Worm (Caenorhabditis elegans) whole organism, young adult: ENCODE results near the gene C56C10.9.

Experiments
- B0019.2 ChIP-seq: fragments of 200-800 bp; sonication (Bioruptor generic); conservative IDR thresholded peaks from 2 replicates; pipeline ENCODE4 v1.3.6; 2022; ENCODE audit warnings: missing genetic modification reagents, missing genetic modification characterization, missing compliant biosample characterization
- B0035.1 ChIP-seq: sonication (generic microtip); optimal IDR thresholded peaks from 2 replicates; lab custom pipeline; 2016; ENCODE audit warnings: missing genetic modification characterization, mild to moderate bottlenecking, missing compliant biosample characterization, missing genotype, missing genetic modification reagents
- B0261.1 ChIP-seq: sonication (generic microtip); optimal IDR thresholded peaks from 2 replicates; lab custom pipeline; 2016; ENCODE audit warnings: mild to moderate bottlenecking, missing genetic modification characterization, moderate library complexity, missing compliant biosample characterization
- B0336.3 ChIP-seq: fragments of 200-800 bp; sonication (Bioruptor generic); IDR thresholded peaks from 2 replicates; pipeline ENCODE4 v1.3.6; 2022; ENCODE audit warnings: missing genetic modification characterization, missing compliant biosample characterization
- D2030.7 ChIP-seq: fragments of 200-800 bp; sonication (Bioruptor generic); IDR thresholded peaks from 2 replicates; pipeline ENCODE4 v1.3.6; 2022; ENCODE audit warnings: missing genetic modification reagents, missing genetic modification characterization, missing compliant biosample characterization
- F22D6.2 ChIP-seq: sonication (generic microtip); optimal IDR thresholded peaks from 2 replicates; lab custom pipeline; 2016; ENCODE audit warnings: mild to moderate bottlenecking, missing genetic modification characterization, missing compliant biosample characterization
- F57C9.4 ChIP-seq: sonication (generic microtip); optimal IDR thresholded peaks from 2 replicates; lab custom pipeline; 2017; ENCODE audit warnings: mild to moderate bottlenecking, missing genetic modification characterization, missing compliant biosample characterization
- K11D2.4 ChIP-seq: fragments of 200-800 bp; sonication (Bioruptor generic); IDR thresholded peaks from 2 replicates; pipeline ENCODE4 v1.3.6; 2022; ENCODE audit warnings: missing genetic modification reagents, missing genetic modification characterization, missing compliant biosample characterization
- Y53F4B.3 ChIP-seq: fragments of 200-800 bp; sonication (Bioruptor generic); IDR thresholded peaks from 2 replicates; pipeline ENCODE4 v1.3.6; 2022; ENCODE audit warnings: missing genetic modification reagents, missing genetic modification characterization, missing compliant biosample characterization
- Y53G8AR.9 ChIP-seq: fragments of 200-800 bp; sonication (Bioruptor generic); conservative IDR thresholded peaks from 2 replicates; pipeline ENCODE4 v1.3.6; 2022; ENCODE audit warnings: missing genetic modification reagents, missing genetic modification characterization, missing compliant biosample characterization
- Y67H2A.10 ChIP-seq: fragments of 200-800 bp; sonication (Bioruptor generic); conservative IDR thresholded peaks from 2 replicates; pipeline ENCODE4 v1.3.6; 2022; ENCODE audit warnings: missing genetic modification reagents, missing genetic modification characterization, missing compliant biosample characterization
- Y95B8A.8 ChIP-seq: fragments of 200-800 bp; sonication (Bioruptor generic); IDR thresholded peaks from 2 replicates; pipeline ENCODE4 v1.3.6; 2022; ENCODE audit warnings: missing genetic modification reagents, missing genetic modification characterization, missing compliant biosample characterization
- ama-1 ChIP-seq, 3 experiments: fragments of 150-350 bp in 1 of 3; sonication (generic microtip) in 2 of 3; optimal IDR thresholded peaks; 2 replicates each; lab custom pipeline; 2014 to 2018; ENCODE audit warnings: missing biosample characterization in 2 of 3, missing genetic modification characterization in 2 of 3, missing genetic modification reagents in 2 of 3
- aptf-3 ChIP-seq: fragments of 200-800 bp; sonication (Bioruptor generic); IDR thresholded peaks from 2 replicates; pipeline ENCODE4 v1.3.6; 2022; ENCODE audit warnings: missing genetic modification characterization, missing compliant biosample characterization
- attf-5 ChIP-seq: fragments of 200-800 bp; sonication (Bioruptor generic); optimal IDR thresholded peaks from 2 replicates; lab custom pipeline; 2018; ENCODE audit warnings: mild to moderate bottlenecking, missing genetic modification characterization, missing compliant biosample characterization
- cebp-1 ChIP-seq, 2 experiments: fragments of 200-800 bp in 1 of 2; sonication (Bioruptor generic) in 1 of 2; sonication (generic microtip) in 1 of 2; IDR thresholded peaks in 1 of 2; optimal IDR thresholded peaks in 1 of 2; 2 replicates each; pipeline versions ENCODE4 v1.3.6 to Lab custom; 2017 to 2022; ENCODE audit warnings: missing compliant biosample characterization in 2 of 2, missing genetic modification characterization in 2 of 2, mild to moderate bottlenecking in 1 of 2, missing genetic modification reagents in 1 of 2, moderate library complexity in 1 of 2
- dox-1 ChIP-seq: fragments of 200-800 bp; sonication (Bioruptor generic); IDR thresholded peaks from 2 replicates; pipeline ENCODE4 v1.3.6; 2022; ENCODE audit warnings: missing genetic modification reagents, missing genetic modification characterization, missing compliant biosample characterization
- ekl-4 ChIP-seq: fragments of 200-800 bp; sonication (Bioruptor generic); IDR thresholded peaks from 2 replicates; pipeline ENCODE4 v1.3.6; 2022; ENCODE audit warnings: missing genetic modification reagents, missing genetic modification characterization, missing compliant biosample characterization
- gei-17 ChIP-seq: fragments of 200-800 bp; sonication (Bioruptor generic); optimal IDR thresholded peaks from 2 replicates; lab custom pipeline; 2018; ENCODE audit warnings: mild to moderate bottlenecking, missing genetic modification characterization, missing compliant biosample characterization
- hmg-1.2 ChIP-seq: fragments of 200-800 bp; sonication (Bioruptor generic); IDR thresholded peaks from 2 replicates; pipeline ENCODE4 v1.3.6; 2022; ENCODE audit warnings: missing genetic modification reagents, missing genetic modification characterization, missing compliant biosample characterization
- hsf-1 ChIP-seq: fragments of 200-800 bp; sonication (Bioruptor generic); IDR thresholded peaks from 2 replicates; pipeline ENCODE4 v1.3.6; 2022; ENCODE audit warnings: missing genetic modification reagents, missing genetic modification characterization, missing compliant biosample characterization
- let-526 ChIP-seq: fragments of 200-800 bp; sonication (Bioruptor generic); IDR thresholded peaks from 2 replicates; pipeline ENCODE4 v1.3.6; 2022; ENCODE audit warnings: missing genetic modification reagents, missing genetic modification characterization, missing compliant biosample characterization
- let-607 ChIP-seq, 2 experiments: fragments of 200-800 bp in 1 of 2; sonication (Bioruptor generic) in 1 of 2; sonication (generic microtip) in 1 of 2; optimal IDR thresholded peaks; 2 replicates each; lab custom pipeline; 2016 to 2018; ENCODE audit warnings: mild to moderate bottlenecking in 2 of 2, missing compliant biosample characterization in 2 of 2, missing genetic modification characterization in 2 of 2, moderate library complexity in 2 of 2, missing genotype in 1 of 2
- lin-40 ChIP-seq: sonication (generic microtip); optimal IDR thresholded peaks from 2 replicates; lab custom pipeline; 2016; ENCODE audit warnings: missing genetic modification characterization, mild to moderate bottlenecking, missing compliant biosample characterization, missing genotype, missing genetic modification reagents
- madf-8 ChIP-seq: fragments of 200-800 bp; sonication (Bioruptor generic); conservative IDR thresholded peaks from 2 replicates; pipeline ENCODE4 v1.3.6; 2022; ENCODE audit warnings: missing genetic modification reagents, missing genetic modification characterization, missing compliant biosample characterization
- mel-28 ChIP-seq: sonication (generic microtip); optimal IDR thresholded peaks from 2 replicates; lab custom pipeline; 2016; ENCODE audit warnings: borderline replicate concordance, mild to moderate bottlenecking, missing genetic modification characterization, missing compliant biosample characterization
- nhr-27 ChIP-seq: fragments of 200-800 bp; sonication (Bioruptor generic); optimal IDR thresholded peaks from 2 replicates; lab custom pipeline; 2018; ENCODE audit warnings: mild to moderate bottlenecking, missing genetic modification characterization, moderate library complexity, missing compliant biosample characterization
- pbrm-1 ChIP-seq: fragments of 200-800 bp; sonication (Bioruptor generic); IDR thresholded peaks from 2 replicates; pipeline ENCODE4 v1.3.6; 2022; ENCODE audit warnings: missing genetic modification reagents, missing genetic modification characterization, missing compliant biosample characterization
- repo-1 ChIP-seq: sonication (generic microtip); optimal IDR thresholded peaks from 2 replicates; lab custom pipeline; 2017; ENCODE audit warnings: mild to moderate bottlenecking, missing genetic modification characterization, missing compliant biosample characterization
- rpc-1 ChIP-seq, 2 experiments: fragments of 150-350 bp in 1 of 2; sonication (generic microtip) in 1 of 2; optimal IDR thresholded peaks; 2 replicates each; lab custom pipeline; 2014 to 2018; ENCODE audit warnings: missing biosample characterization in 1 of 2, missing genetic modification characterization in 1 of 2, missing genetic modification reagents in 1 of 2, missing genotype in 1 of 2
- snpc-1.1 ChIP-seq: sonication (generic microtip); optimal IDR thresholded peaks from 2 replicates; lab custom pipeline; 2017; ENCODE audit warnings: missing genetic modification characterization, mild to moderate bottlenecking, missing compliant biosample characterization, antibody characterized with exemption, moderate library complexity, missing genotype, missing genetic modification reagents; ENCODE audit not compliant: insufficient read depth
- snpc-4 ChIP-seq, 5 experiments: fragments of 150-350 bp in 1 of 5; sonication (generic microtip) in 4 of 5; optimal IDR thresholded peaks; 2 replicates each; lab custom pipeline; 2014 to 2018; ENCODE audit warnings: missing genetic modification characterization in 5 of 5, missing biosample characterization in 3 of 5, antibody characterized with exemption in 2 of 5, mild to moderate bottlenecking in 2 of 5, missing compliant biosample characterization in 2 of 5, missing genotype in 2 of 5, moderate library complexity in 2 of 5, missing genetic modification reagents in 1 of 5
- tbp1 ChIP-seq: fragments of 200-800 bp; sonication (Bioruptor generic); optimal IDR thresholded peaks from 2 replicates; lab custom pipeline; 2018; ENCODE audit warnings: mild to moderate bottlenecking, missing genetic modification characterization, missing compliant biosample characterization
- tlf-1 ChIP-seq: fragments of 200-800 bp; sonication (Bioruptor generic); optimal IDR thresholded peaks from 2 replicates; lab custom pipeline; 2018; ENCODE audit warnings: mild to moderate bottlenecking, missing genetic modification characterization, missing compliant biosample characterization
- unc-130 ChIP-seq: sonication (generic microtip); optimal IDR thresholded peaks from 2 replicates; lab custom pipeline; 2016; ENCODE audit warnings: missing genetic modification reagents, missing genetic modification characterization, missing compliant biosample characterization
- xnd-1 ChIP-seq: sonication (generic microtip); optimal IDR thresholded peaks from 2 replicates; lab custom pipeline; 2016; ENCODE audit warnings: missing genotype, missing genetic modification reagents, missing genetic modification characterization, missing compliant biosample characterization
- zfh-2 ChIP-seq: fragments of 200-800 bp; sonication (Bioruptor generic); conservative IDR thresholded peaks from 2 replicates; pipeline ENCODE4 v1.3.6; 2022; ENCODE audit warnings: missing genetic modification reagents, missing genetic modification characterization, missing compliant biosample characterization
- ztf-26 ChIP-seq: sonication (generic microtip); optimal IDR thresholded peaks from 2 replicates; lab custom pipeline; 2017; ENCODE audit warnings: missing genetic modification characterization, missing compliant biosample characterization

Gene C56C10.9

ce11 chrII:6562203-6562867, 29.8 kb downstream of the C56C10.9 start:
- TF ChIP-seq repo-1 (no peak), hmg-1.2 (peak; percentile 67; the same call in 1 of the 2 replicates), dox-1 (GFP tag; lab: Robert Waterston, UW) (0 out of 2 replicates have a peak, but pooled peaks have one; percentile 27), snpc-1.1 (no peak), rpc-1 (optimal IDR thresholded peaks at IDR 0.05; lab: Kevin White, UChicago) (no peak), rpc-1 (tag; optimal IDR thresholded peaks at IDR 0.05; lab: Kevin White, UChicago) (no peak), aptf-3 (no peak), gei-17 (no peak), ztf-26 (tag; lab: Kevin White, UChicago) (peak; percentile 73), cebp-1 (GFP tag; IDR thresholded peaks at IDR 0.05; lab: Robert Waterston, UW) (peak; percentile 55), cebp-1 (tag; optimal IDR thresholded peaks at IDR 0.05; lab: Kevin White, UChicago) (peak; percentile 79), ama-1 (optimal IDR thresholded peaks at IDR 0.05; lab: Kevin White, UChicago) (peak; percentile 12), ama-1 (GFP tag; optimal IDR thresholded peaks at IDR 0.05; lab: Kevin White, UChicago) (no peak), zfh-2 (GFP tag; lab: Robert Waterston, UW) (no peak), lin-40 (tag; lab: Kevin White, UChicago) (peak; percentile 80)

ce11 chrII:6561300-6561699, 30.9 kb downstream of the C56C10.9 start, which contains the start of gene F18C5.10:
Gene F18C5.10, minus strand, starts transcription at chrII:6561444.
- TF ChIP-seq cebp-1 (GFP tag; IDR thresholded peaks at IDR 0.05; lab: Robert Waterston, UW) = no peak
- peak; percentile 45 for TF ChIP-seq cebp-1 (tag; optimal IDR thresholded peaks at IDR 0.05; lab: Kevin White, UChicago)
- peak; percentile 89 for TF ChIP-seq ama-1 (optimal IDR thresholded peaks at IDR 0.05; lab: Kevin White, UChicago)
- no peak for TF ChIP-seq ama-1 (GFP tag; optimal IDR thresholded peaks at IDR 0.05; lab: Kevin White, UChicago)
- TF ChIP-seq madf-8 (GFP tag; lab: Robert Waterston, UW) = no peak
- TF ChIP-seq Y53F4B.3 (GFP tag; lab: Robert Waterston, UW) = no peak
- no peak for TF ChIP-seq zfh-2 (GFP tag; lab: Robert Waterston, UW)
- no peak for TF ChIP-seq B0261.1 (tag; lab: Kevin White, UChicago)
- 0 out of 2 replicates have a peak, but pooled peaks have one; percentile 47 for TF ChIP-seq let-526
- TF ChIP-seq B0336.3 = no peak
- TF ChIP-seq hsf-1 = 0 out of 2 replicates have a peak, but pooled peaks have one; percentile 47

- TF ChIP-seq xnd-1 (tag; lab: Kevin White, UChicago) = no peak
- no peak for TF ChIP-seq nhr-27 (tag; lab: Kevin White, UChicago)
- TF ChIP-seq F22D6.2 (tag; lab: Kevin White, UChicago) = no peak
- no peak for TF ChIP-seq Y67H2A.10 (GFP tag; lab: Robert Waterston, UW)
- no peak for TF ChIP-seq F57C9.4 (tag; lab: Kevin White, UChicago)
Observed at ce11 chrII:6560291-6560690, 31.9 kb downstream of the C56C10.9 start.

- TF ChIP-seq unc-130 (GFP tag; lab: Kevin White, UChicago) (no peak), Y95B8A.8 (GFP tag; lab: Robert Waterston, UW) (0 out of 2 replicates have a peak, but pooled peaks have one; percentile 27), ekl-4 (GFP tag; lab: Robert Waterston, UW) (peak; percentile 60), dox-1 (GFP tag; lab: Robert Waterston, UW) (0 out of 2 replicates have a peak, but pooled peaks have one; percentile 18), attf-5 (GFP tag; lab: Kevin White, UChicago) (no peak), snpc-1.1 (no peak), B0035.1 (tag; lab: Kevin White, UChicago) (no peak), B0019.2 (GFP tag; lab: Robert Waterston, UW) (0 out of 2 replicates have a peak, but pooled peaks have one; percentile 16), let-607 (tag; optimal IDR thresholded peaks at IDR 0.05; lab: Kevin White, UChicago) (no peak), ama-1 (optimal IDR thresholded peaks at IDR 0.05; lab: Kevin White, UChicago) (peak; percentile 75), ama-1 (GFP tag; optimal IDR thresholded peaks at IDR 0.05; lab: Kevin White, UChicago) (no peak), Y53G8AR.9 (GFP tag; lab: Robert Waterston, UW) (peak; percentile 79), mel-28 (tag; lab: Kevin White, UChicago) (peak; percentile 52), D2030.7 (GFP tag; lab: Robert Waterston, UW) (no peak), hmg-1.2 (peak; percentile 26; the same call in 1 of the 2 replicates), K11D2.4 (GFP tag; lab: Robert Waterston, UW) (0 out of 2 replicates have a peak, but pooled peaks have one; percentile 41), tbp1 (peak; percentile 10), pbrm-1 (0 out of 2 replicates have a peak, but pooled peaks have one; percentile 32), snpc-4 (GFP tag; optimal IDR thresholded peaks at IDR 0.05; lab: Kevin White, UChicago) (no peak), snpc-4 (tag; optimal IDR thresholded peaks at IDR 0.05; lab: Kevin White, UChicago) (no peak), tlf-1 (GFP tag; lab: Kevin White, UChicago) (peak; percentile 28), repo-1 (peak; percentile 64)
Observed at ce11 chrII:6558887-6559286, 33.3 kb downstream of the C56C10.9 start.
